Worm (Caenorhabditis elegans): ENCODE results near the gene bus-18.

DNA sequence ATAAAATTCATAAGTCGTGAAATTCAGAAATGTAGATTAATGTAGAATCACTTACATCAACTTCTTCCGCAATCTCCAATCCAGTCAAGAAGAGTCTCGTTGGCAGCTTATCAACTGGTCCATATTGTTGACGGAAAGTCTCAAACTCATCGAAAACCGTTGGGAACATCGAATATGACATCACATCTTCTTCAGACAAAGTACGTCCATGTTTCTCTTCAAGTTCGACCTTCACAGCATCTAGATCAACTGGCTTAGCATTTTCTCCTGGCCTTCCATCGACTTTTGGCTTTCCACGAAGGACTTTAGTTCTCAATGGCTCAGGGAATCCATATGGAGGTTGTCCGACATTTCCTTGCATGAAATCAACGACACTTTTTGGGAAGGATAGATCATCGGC, 45.3 kb downstream of the bus-18 start:
- TF ChIP-seq lin-13 (GFP tag; optimal IDR thresholded peaks at IDR 0.05): no peak
- no peak for TF ChIP-seq nhr-71 (tag; optimal IDR thresholded peaks at IDR 0.05)
- no peak for TF ChIP-seq hlh-17 (GFP tag; optimal IDR thresholded peaks at IDR 0.05; ENCODE audit: borderline replicate concordance)
- TF ChIP-seq unc-62 (GFP tag; optimal IDR thresholded peaks at IDR 0.05): no peak
- TF ChIP-seq ceh-82 (tag; optimal IDR thresholded peaks at IDR 0.05): no peak
- TF ChIP-seq ztf-4 (tag; optimal IDR thresholded peaks at IDR 0.05): no peak

Measured in whole organism, L1 larva.